Fruit fly (Drosophila melanogaster) whole organism, embryonic: ENCODE results near the gene tinc.
A peak's percentile ranks its signal among the peaks of the same experiment; 100 is the strongest.

Experiments used
- Aef1 ChIP-seq: fragments of 200-800 bp; sonication (Bioruptor generic); IDR thresholded peaks from 3 replicates; pipeline ENCODE4 v1.3.6; 2022; ENCODE audit warnings: missing biosample characterization, missing genetic modification characterization
- Bgb ChIP-seq: fragments of 200-800 bp; sonication (Bioruptor generic); IDR thresholded peaks from 2 replicates; pipeline ENCODE4 v1.3.6; 2022; ENCODE audit warnings: missing biosample characterization, missing genetic modification characterization; ENCODE audit not compliant: partially characterized antibody
- CG1233 ChIP-seq: fragments of 200-800 bp; sonication (Bioruptor generic); optimal IDR thresholded peaks from 4 replicates; lab custom pipeline; 2018; ENCODE audit warnings: missing biosample characterization, mild to moderate bottlenecking, missing genetic modification characterization
- CG13296 ChIP-seq: fragments of 200-800 bp; sonication (Bioruptor generic); optimal IDR thresholded peaks from 3 replicates; lab custom pipeline; 2018; ENCODE audit warnings: missing biosample characterization, mild to moderate bottlenecking, missing genetic modification characterization
- CG13424 ChIP-seq: fragments of 200-800 bp; sonication (Bioruptor generic); optimal IDR thresholded peaks from 2 replicates; lab custom pipeline; 2019; ENCODE audit warnings: missing biosample characterization, mild to moderate bottlenecking, missing genetic modification characterization, moderate library complexity
- CG15269 ChIP-seq: fragments of 200-800 bp; sonication (Bioruptor generic); optimal IDR thresholded peaks from 2 replicates; lab custom pipeline; 2018; ENCODE audit warnings: missing biosample characterization, mild to moderate bottlenecking, missing genetic modification characterization, moderate library complexity
- CG15601 ChIP-seq: fragments of 200-800 bp; sonication (Bioruptor generic); optimal IDR thresholded peaks from 3 replicates; lab custom pipeline; 2019; ENCODE audit warnings: missing biosample characterization, mild to moderate bottlenecking, missing genetic modification characterization, moderate library complexity
- CG1603 ChIP-seq: fragments of 200-800 bp; sonication (Bioruptor generic); optimal IDR thresholded peaks from 2 replicates; lab custom pipeline; 2019; ENCODE audit warnings: missing biosample characterization, mild to moderate bottlenecking, missing genetic modification characterization, moderate library complexity
- CG2199 ChIP-seq: fragments of 200-800 bp; sonication (Bioruptor generic); IDR thresholded peaks from 3 replicates; pipeline ENCODE4 v1.3.6; 2022; ENCODE audit warnings: missing biosample characterization, missing genetic modification characterization
- CG2202 ChIP-seq: fragments of 200-800 bp; sonication (Bioruptor generic); optimal IDR thresholded peaks from 2 replicates; lab custom pipeline; 2018; ENCODE audit warnings: missing biosample characterization, mild to moderate bottlenecking, missing genetic modification characterization
- CG32532 ChIP-seq: fragments of 200-800 bp; sonication (Bioruptor generic); IDR thresholded peaks from 2 replicates; pipeline ENCODE4 v1.3.6; 2022; ENCODE audit warnings: missing biosample characterization, missing genetic modification characterization
- CG34422 ChIP-seq: fragments of 200-800 bp; sonication (Bioruptor generic); IDR thresholded peaks from 3 replicates; pipeline ENCODE4 v1.3.6; 2022; ENCODE audit warnings: missing biosample characterization, missing genetic modification characterization
- CG6765 ChIP-seq: fragments of 200-800 bp; sonication (Bioruptor generic); optimal IDR thresholded peaks from 3 replicates; lab custom pipeline; 2017; ENCODE audit warnings: missing biosample characterization, mild to moderate bottlenecking, missing genetic modification characterization
- CG9215 ChIP-seq: fragments of 200-800 bp; sonication (Bioruptor generic); IDR thresholded peaks from 2 replicates; pipeline ENCODE4 v1.3.6; 2022; ENCODE audit warnings: missing biosample characterization, missing genetic modification characterization
- CTCF ChIP-seq: fragments of 200-800 bp; sonication (Bioruptor generic); optimal IDR thresholded peaks from 2 replicates; lab custom pipeline; 2017; ENCODE audit warnings: missing biosample characterization, mild to moderate bottlenecking, missing genetic modification characterization, moderate library complexity
- Deaf1 ChIP-seq: fragments of 200-800 bp; optimal IDR thresholded peaks from 3 replicates; lab custom pipeline; 2019; ENCODE audit warnings: missing biosample characterization, mild to moderate bottlenecking, missing genetic modification characterization, moderate library complexity
- Dip2 ChIP-seq: fragments of 200-800 bp; sonication (Bioruptor generic); IDR thresholded peaks from 2 replicates; pipeline ENCODE4 v1.3.6; 2022; ENCODE audit warnings: missing biosample characterization, missing genetic modification characterization
- Doc3 ChIP-seq: fragments of 200-800 bp; sonication (Bioruptor generic); IDR thresholded peaks from 3 replicates; pipeline ENCODE4 v1.3.6; 2022; ENCODE audit warnings: missing biosample characterization, missing genetic modification characterization; ENCODE audit not compliant: partially characterized antibody
- H15 ChIP-seq: fragments of 200-800 bp; sonication (Bioruptor generic); IDR thresholded peaks from 3 replicates; pipeline ENCODE4 v1.3.6; 2022; ENCODE audit warnings: missing biosample characterization, missing genetic modification characterization
- HLH3B ChIP-seq: fragments of 200-800 bp; sonication (Bioruptor generic); IDR thresholded peaks from 2 replicates; pipeline ENCODE4 v1.3.6; 2022; ENCODE audit warnings: missing biosample characterization, missing genetic modification characterization
- Hr39 ChIP-seq: fragments of >200 bp; optimal IDR thresholded peaks from 2 replicates; lab custom pipeline; 2017
- Jarid2 ChIP-seq: fragments of 200-800 bp; sonication (Bioruptor generic); optimal IDR thresholded peaks from 3 replicates; lab custom pipeline; 2017; ENCODE audit warnings: mild to moderate bottlenecking, missing biosample characterization, missing genetic modification reagents, missing genetic modification characterization
- Med ChIP-seq: fragments of 200-800 bp; sonication (Bioruptor generic); peaks from one replicate; lab custom pipeline; 2016; ENCODE audit warnings: missing biosample characterization, missing genetic modification characterization, mild to moderate bottlenecking, inconsistent platforms, moderate library complexity
- Nf-YA ChIP-seq: fragments of 200-800 bp; sonication (Bioruptor generic); IDR thresholded peaks from 2 replicates; pipeline ENCODE4 v1.3.6; 2022; ENCODE audit warnings: missing biosample characterization, missing genetic modification characterization
- Side ChIP-seq: fragments of 200-800 bp; sonication (Bioruptor generic); optimal IDR thresholded peaks from 2 replicates; lab custom pipeline; 2016; ENCODE audit warnings: missing biosample characterization, missing genetic modification characterization
- Ssrp ChIP-seq: fragments of 200-800 bp; sonication (Bioruptor generic); optimal IDR thresholded peaks from 2 replicates; lab custom pipeline; 2018; ENCODE audit warnings: missing biosample characterization, mild to moderate bottlenecking, missing genetic modification characterization, moderate library complexity
- ac ChIP-seq: fragments of 200-800 bp; sonication (Bioruptor generic); optimal IDR thresholded peaks from 3 replicates; lab custom pipeline; 2017; ENCODE audit warnings: missing biosample characterization, mild to moderate bottlenecking, missing genetic modification characterization
- br ChIP-seq: fragments of >200 bp; optimal IDR thresholded peaks from 2 replicates; lab custom pipeline; 2017
- eyg ChIP-seq: fragments of 200-800 bp; sonication (Bioruptor generic); optimal IDR thresholded peaks from 3 replicates; lab custom pipeline; 2016; ENCODE audit warnings: missing biosample characterization, missing genetic modification characterization
- grn ChIP-seq: fragments of 200-800 bp; sonication (Bioruptor generic); optimal IDR thresholded peaks from 3 replicates; lab custom pipeline; 2017; ENCODE audit warnings: missing biosample characterization, missing genetic modification characterization
- hkb ChIP-seq, 2 experiments: fragments of 200-800 bp in 1 of 2; fragments of >200 bp in 1 of 2; sonication (Bioruptor generic) in 1 of 2; IDR thresholded peaks in 1 of 2; optimal IDR thresholded peaks in 1 of 2; 2 replicates each; pipeline versions ENCODE4 v1.3.6 to Lab custom; 2017 to 2022; ENCODE audit warnings: missing biosample characterization in 1 of 2, missing genetic modification characterization in 1 of 2
- kah ChIP-seq: fragments of 200-800 bp; sonication (Bioruptor generic); optimal IDR thresholded peaks from 2 replicates; lab custom pipeline; 2018; ENCODE audit warnings: missing biosample characterization, mild to moderate bottlenecking, missing genetic modification characterization
- mirr ChIP-seq: fragments of 200-800 bp; sonication (Bioruptor generic); optimal IDR thresholded peaks from 3 replicates; lab custom pipeline; 2018; ENCODE audit warnings: missing biosample characterization, mild to moderate bottlenecking, missing genetic modification characterization
- nerfin-1 ChIP-seq: fragments of 200-800 bp; sonication (Bioruptor generic); optimal IDR thresholded peaks from 3 replicates; lab custom pipeline; 2019; ENCODE audit warnings: missing biosample characterization, mild to moderate bottlenecking, missing genetic modification characterization, moderate library complexity
- odd ChIP-seq: fragments of 200-800 bp; sonication (Bioruptor generic); optimal IDR thresholded peaks from 2 replicates; lab custom pipeline; 2017; ENCODE audit warnings: missing biosample characterization, mild to moderate bottlenecking, missing genetic modification characterization
- pfk ChIP-seq: fragments of 200-800 bp; sonication (Bioruptor generic); optimal IDR thresholded peaks from 2 replicates; lab custom pipeline; 2018; ENCODE audit warnings: missing biosample characterization, mild to moderate bottlenecking, missing genetic modification characterization, moderate library complexity
- pum ChIP-seq: fragments of 200-800 bp; sonication (Bioruptor generic); optimal IDR thresholded peaks from 2 replicates; lab custom pipeline; 2016; ENCODE audit warnings: missing biosample characterization, missing genetic modification characterization
- sr ChIP-seq: fragments of 200-800 bp; sonication (Bioruptor generic); IDR thresholded peaks from 3 replicates; pipeline ENCODE4 v1.3.6; 2022; ENCODE audit warnings: missing biosample characterization, missing genetic modification characterization
- stc ChIP-seq: fragments of 200-800 bp; sonication (Bioruptor generic); IDR thresholded peaks from 2 replicates; pipeline ENCODE4 v1.3.6; 2022; ENCODE audit warnings: missing biosample characterization, missing genetic modification characterization
- ttk ChIP-seq: fragments of 200-800 bp; sonication (Bioruptor generic); IDR thresholded peaks from 2 replicates; pipeline ENCODE4 v2.1.2; 2022; ENCODE audit warnings: missing biosample characterization, missing genetic modification characterization
- twi ChIP-seq: fragments of 200-800 bp; optimal IDR thresholded peaks from 2 replicates; lab custom pipeline; 2019; ENCODE audit warnings: missing biosample characterization, mild to moderate bottlenecking, missing genetic modification characterization, moderate library complexity
- unpg ChIP-seq: fragments of 200-800 bp; sonication (Bioruptor generic); optimal IDR thresholded peaks from 3 replicates; lab custom pipeline; 2018; ENCODE audit warnings: missing biosample characterization, mild to moderate bottlenecking, missing genetic modification characterization, moderate library complexity

tinc gene

dm6 chr3R:17810951-17811706 lies at the start of gene tinc, which contains the start of gene Alg1 (continued):
- TF ChIP-seq CG32532 (GFP tag; lab: Robert Waterston, UW), result peak; percentile 79
- no peak for TF ChIP-seq Doc3
- no peak for TF ChIP-seq nerfin-1 (tag; lab: Kevin White, UChicago)
- TF ChIP-seq unpg (GFP tag; lab: Kevin White, UChicago), result peak; percentile 83
- TF ChIP-seq hkb (optimal IDR thresholded peaks at IDR 0.05; lab: Kevin White, UChicago), result no peak
- peak; percentile 52 for TF ChIP-seq hkb (GFP tag; IDR thresholded peaks at IDR 0.05; lab: Robert Waterston, UW)
- no peak for TF ChIP-seq Nf-YA (GFP tag; lab: Robert Waterston, UW)
- TF ChIP-seq grn, result peak; percentile 30
- peak; percentile 87 for TF ChIP-seq CG13424 (tag; lab: Kevin White, UChicago)
- TF ChIP-seq H15 (GFP tag; lab: Robert Waterston, UW), result no peak
- peak; percentile 64 for TF ChIP-seq CG6765
- TF ChIP-seq CG2199 (GFP tag; lab: Robert Waterston, UW), result no peak
- TF ChIP-seq CG2202 (tag; lab: Kevin White, UChicago), result peak; percentile 27
- peak; percentile 4 for TF ChIP-seq Side
- peak; percentile 60 for TF ChIP-seq CG1603 (tag; lab: Kevin White, UChicago)
- no peak for TF ChIP-seq odd
- TF ChIP-seq ttk, result no peak
- TF ChIP-seq CG13296 (GFP tag; lab: Kevin White, UChicago), result peak; percentile 81
- TF ChIP-seq Bgb (GFP tag; lab: Robert Waterston, UW), result peak; percentile 50
- TF ChIP-seq CG9215 (GFP tag; lab: Robert Waterston, UW), result 0 out of 2 replicates have a peak, but pooled peaks have one; percentile 25
- no peak for TF ChIP-seq pfk (GFP tag; lab: Kevin White, UChicago)
- TF ChIP-seq CTCF (GFP tag; lab: Kevin White, UChicago), result peak; percentile 41
- TF ChIP-seq Aef1 (GFP tag; lab: Robert Waterston, UW), result peak; percentile 28; the same call in 1 of the 3 replicates
- TF ChIP-seq pum, result peak; percentile 0
- TF ChIP-seq kah, result peak; percentile 44
- no peak for TF ChIP-seq eyg
- peak; percentile 83 for TF ChIP-seq CG15269
- no peak for TF ChIP-seq mirr (GFP tag; lab: Kevin White, UChicago)
- TF ChIP-seq CG1233, result no peak
- TF ChIP-seq twi, result peak; percentile 63
- TF ChIP-seq ac (GFP tag; lab: Kevin White, UChicago), result no peak
- TF ChIP-seq, all 482 proteins: peak for 252

- TF ChIP-seq stc (GFP tag; lab: Robert Waterston, UW) (no peak), Deaf1 (tag; lab: Kevin White, UChicago) (peak; percentile 86), Med (peak; percentile 65), Jarid2 (GFP tag; lab: Kevin White, UChicago) (peak; percentile 33)
Observed at dm6 chr3R:17762261-17762660, 49.1 kb upstream of the tinc start.

dm6 chr3R:17763088-17763487 lies 48.3 kb upstream of the tinc start, which contains the start of gene TyrR:
TyrR (minus strand) TSS chr3R:17763188.
- TF ChIP-seq Med, result peak; percentile 24

- TF ChIP-seq sr (GFP tag; lab: Robert Waterston, UW), result 0 out of 3 replicates have a peak, but pooled peaks have one; percentile 11
- TF ChIP-seq CG34422 (GFP tag; lab: Robert Waterston, UW), result no peak
- no peak for TF ChIP-seq Dip2 (GFP tag; lab: Robert Waterston, UW)
- TF ChIP-seq HLH3B (GFP tag; lab: Robert Waterston, UW), result no peak
- no peak for TF ChIP-seq CG15601
- no peak for TF ChIP-seq br
- peak; percentile 64 for TF ChIP-seq Hr39 (lab: Kevin White, UChicago)
- no peak for TF ChIP-seq Ssrp (tag; lab: Kevin White, UChicago)
Observed at dm6 chr3R:17773893-17774292, 37.4 kb upstream of the tinc start.
